Worm (Caenorhabditis elegans) whole organism, L4/young adult: ENCODE results near the gene srj-40.

ENCODE experiments used
- W03F9.2 ChIP-seq: fragments of 150-350 bp; optimal IDR thresholded peaks from 2 replicates; lab custom pipeline; 2014; ENCODE audit warnings: missing biosample characterization, missing genetic modification characterization
- dao-5 ChIP-seq: sonication (generic microtip); optimal IDR thresholded peaks from 2 replicates; lab custom pipeline; 2016; ENCODE audit warnings: missing genotype, missing genetic modification characterization, moderate library complexity, missing compliant biosample characterization
- him-1 ChIP-seq: sonication (generic microtip); optimal IDR thresholded peaks from 2 replicates; lab custom pipeline; 2016; ENCODE audit warnings: missing genotype, missing genetic modification reagents, missing genetic modification characterization, missing compliant biosample characterization

Gene srj-40

DNA sequence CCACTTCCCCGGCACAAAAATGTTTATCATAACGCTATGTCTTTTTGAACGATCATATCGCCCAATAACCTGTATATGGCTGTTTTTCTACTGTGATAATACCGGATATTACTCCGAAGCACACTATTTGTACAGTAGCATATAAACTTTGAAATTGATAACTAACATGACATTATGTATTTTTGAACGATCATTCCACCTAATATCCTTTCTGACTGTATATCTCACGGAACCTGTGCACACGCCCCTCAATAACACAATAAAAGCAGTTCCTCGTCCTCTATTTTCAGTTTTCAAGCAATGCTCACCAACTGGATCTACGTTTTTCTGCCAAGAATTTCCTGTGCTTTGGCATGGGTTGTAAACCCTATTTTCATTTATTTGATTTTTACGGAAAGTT, at the start of gene srj-40:
TSS of gene srj-40 (plus strand) at position 301 of the 400 bp plus-strand sequence.
- TF ChIP-seq him-1 (no peak), W03F9.2 (no peak), dao-5 (tag; lab: Kevin White, UChicago) (no peak)

DNA sequence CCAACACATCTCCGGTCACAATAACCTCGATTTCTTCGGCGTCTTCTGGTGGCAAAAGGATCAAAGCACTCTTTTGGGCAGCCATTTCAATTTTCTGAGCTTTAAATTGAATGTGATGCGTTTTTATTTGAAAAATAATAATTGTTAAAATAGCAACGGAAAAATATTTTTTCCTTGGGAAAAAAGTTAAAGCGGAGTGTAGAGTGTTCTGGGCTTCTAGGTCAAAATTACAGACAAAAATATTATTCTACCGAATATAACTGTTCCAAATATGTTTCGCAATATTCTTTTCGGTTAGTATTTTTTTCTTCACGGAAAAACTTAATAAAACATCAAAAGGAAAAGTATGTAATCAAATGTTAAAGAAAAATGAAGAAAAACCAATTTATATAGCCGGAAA, 46.6 kb upstream of the srj-40 start, which contains the start of gene djr-1.2:
TSS of gene djr-1.2 (minus strand) at position 101 of the 400 bp plus-strand sequence.
- no peak for TF ChIP-seq dao-5 (tag; lab: Kevin White, UChicago)

DNA sequence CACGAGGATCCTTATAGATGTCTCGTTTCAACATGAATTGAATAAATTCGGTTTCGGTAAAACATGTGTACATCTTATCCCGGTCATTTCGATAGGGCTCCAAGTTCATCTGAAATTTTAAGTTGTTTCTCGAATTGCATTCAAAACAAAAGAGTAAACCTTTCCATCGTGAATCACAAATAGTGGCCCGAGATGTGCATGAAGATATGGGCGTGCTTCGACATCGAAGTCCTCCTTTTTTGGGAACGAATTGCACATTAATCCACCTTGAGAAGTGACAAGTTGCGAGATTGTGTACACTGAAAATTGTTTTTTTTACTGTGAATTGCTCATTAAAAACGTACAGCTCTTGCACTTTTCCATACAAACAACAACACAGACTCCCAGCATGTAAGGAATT, 45.5 kb upstream of the srj-40 start:
- TF ChIP-seq dao-5 (tag; lab: Kevin White, UChicago) (no peak), W03F9.2 (no peak), him-1 (no peak)

DNA sequence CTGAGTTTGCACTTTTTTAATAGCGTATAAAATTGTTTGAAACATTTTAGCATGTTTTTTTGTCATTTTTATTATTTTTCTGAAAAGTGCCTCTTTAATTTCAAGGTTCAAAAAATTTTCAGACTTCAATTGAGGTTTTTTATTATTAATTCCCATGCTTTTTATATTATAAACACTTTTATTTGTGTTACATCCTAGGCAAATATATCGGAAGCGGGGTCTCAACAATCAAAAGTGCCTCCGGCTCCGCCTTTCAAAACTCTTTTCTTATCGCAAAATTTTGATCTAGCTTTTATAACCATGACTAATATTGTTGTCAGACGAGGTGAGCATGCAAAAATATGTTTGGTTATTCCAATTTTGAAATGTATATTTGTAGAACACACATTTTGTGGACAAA, 28.2 kb upstream of the srj-40 start, which contains the start of gene otpl-2:
TSS of gene otpl-2 (plus strand) at position 301 of the 400 bp plus-strand sequence.
- TF ChIP-seq dao-5 (tag; lab: Kevin White, UChicago): no peak
- TF ChIP-seq him-1: no peak
- TF ChIP-seq W03F9.2: no peak

DNA sequence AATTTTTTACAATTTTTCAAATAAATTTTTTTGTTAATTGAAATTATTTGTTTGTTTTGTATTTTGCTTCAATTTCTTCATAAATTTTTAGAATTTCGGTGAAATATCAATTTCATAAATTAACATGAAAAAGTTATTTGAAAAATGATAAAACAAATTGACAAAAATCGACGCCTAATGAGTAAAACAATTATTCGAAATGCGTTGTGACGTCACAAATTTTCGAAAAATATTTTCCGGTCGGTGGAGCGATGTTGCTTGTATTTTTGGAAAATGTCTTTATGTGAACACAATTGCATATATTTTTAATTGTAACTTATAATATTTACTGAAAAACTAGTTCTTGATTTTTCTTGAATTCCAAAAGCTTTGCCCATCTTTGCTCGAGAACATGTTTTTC, 21.1 kb upstream of the srj-40 start:
- TF ChIP-seq him-1 (no peak), W03F9.2 (no peak)

DNA sequence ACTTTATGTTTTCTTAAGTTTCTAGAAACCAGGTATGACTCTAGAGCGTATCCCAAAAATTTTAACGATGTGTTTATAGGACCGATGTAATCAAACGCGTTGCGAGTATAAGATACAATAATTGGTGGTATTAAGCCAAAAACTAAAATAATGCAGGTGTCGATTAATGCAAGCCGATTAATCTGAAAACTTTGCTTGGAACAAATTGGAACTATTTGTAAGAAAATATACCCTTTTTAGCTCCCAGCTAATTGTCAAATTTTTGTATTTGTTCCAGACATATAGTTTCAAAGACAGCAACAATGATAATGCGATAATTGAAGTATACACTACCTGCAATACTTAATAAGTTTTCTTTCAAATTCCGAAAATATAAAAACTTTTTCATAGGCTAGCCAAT, 20.4 kb upstream of the srj-40 start, which contains the start of gene srh-211:
TSS of gene srh-211 (minus strand) at position 101 of the 400 bp plus-strand sequence.
- TF ChIP-seq him-1 (no peak), W03F9.2 (no peak)

DNA sequence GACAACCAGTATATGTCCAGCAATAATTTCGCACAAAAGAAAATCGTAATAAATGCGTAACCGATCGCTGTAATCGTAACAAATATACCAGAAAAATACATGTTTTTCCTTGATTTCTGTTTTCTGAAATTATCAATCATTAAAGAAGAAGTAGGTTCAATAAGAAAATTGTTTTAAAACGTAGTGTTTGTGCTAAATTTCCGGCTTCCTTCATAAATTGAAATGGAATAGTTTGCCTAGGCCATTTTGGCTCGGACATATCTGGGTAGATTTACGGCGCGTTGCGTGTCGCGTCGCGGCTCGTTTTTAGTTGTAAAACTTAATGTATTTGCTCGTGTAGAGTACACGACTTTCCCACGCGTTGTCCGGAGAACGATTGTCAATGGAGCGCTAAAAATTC, 18.7 kb upstream of the srj-40 start, which contains the start of gene F38H12.5:
TSS of gene F38H12.5 (minus strand) at position 101 of the 400 bp plus-strand sequence.
- no peak for TF ChIP-seq W03F9.2
- TF ChIP-seq dao-5 (tag; lab: Kevin White, UChicago): no peak
- TF ChIP-seq him-1: no peak

DNA sequence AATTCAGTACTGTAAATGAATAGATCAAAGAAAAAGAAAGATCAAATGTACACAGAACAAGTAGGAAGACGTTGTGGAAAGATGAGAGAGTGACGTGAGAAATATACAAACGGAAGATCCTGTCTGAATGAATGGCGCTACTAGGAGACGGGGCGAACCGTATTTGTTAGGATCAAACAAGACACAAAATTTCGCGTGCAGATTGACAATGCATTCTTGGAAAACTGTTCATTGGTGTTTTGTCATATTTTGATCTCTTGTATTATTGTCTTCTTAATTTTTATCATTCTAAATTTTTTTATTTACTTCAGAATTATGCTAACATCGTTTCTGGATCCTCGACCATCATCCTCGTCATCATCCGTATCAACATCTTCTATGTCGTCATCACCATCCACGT, 6.9 kb upstream of the srj-40 start, which contains the start of gene nhr-181:
TSS of gene nhr-181 (plus strand) at position 301 of the 400 bp plus-strand sequence.
- TF ChIP-seq dao-5 (tag; lab: Kevin White, UChicago): no peak
- TF ChIP-seq him-1: no peak
- no peak for TF ChIP-seq W03F9.2

DNA sequence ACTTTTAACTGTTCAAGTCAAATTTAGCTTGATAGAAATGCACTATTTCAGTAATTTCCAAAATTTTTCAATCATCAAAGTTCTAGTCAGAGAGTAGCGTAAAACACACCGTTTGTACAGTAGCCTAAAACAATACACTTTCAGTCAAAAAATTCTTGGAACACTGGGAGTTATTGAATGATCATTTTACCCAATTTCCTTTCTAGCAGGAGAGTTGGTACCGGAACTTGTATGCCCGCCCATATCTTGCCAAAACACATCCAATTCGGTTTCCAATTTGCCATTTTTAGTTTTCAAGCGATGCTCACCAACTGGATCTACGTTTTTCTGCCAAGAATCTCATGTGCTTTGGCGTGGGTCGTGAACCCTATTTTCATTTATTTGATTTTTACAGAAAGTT, 2.6 kb downstream of the srj-40 start, which contains the start of gene srj-39:
TSS of gene srj-39 (plus strand) at position 301 of the 400 bp plus-strand sequence.
- TF ChIP-seq dao-5 (tag; lab: Kevin White, UChicago) (no peak), him-1 (no peak), W03F9.2 (no peak)

DNA sequence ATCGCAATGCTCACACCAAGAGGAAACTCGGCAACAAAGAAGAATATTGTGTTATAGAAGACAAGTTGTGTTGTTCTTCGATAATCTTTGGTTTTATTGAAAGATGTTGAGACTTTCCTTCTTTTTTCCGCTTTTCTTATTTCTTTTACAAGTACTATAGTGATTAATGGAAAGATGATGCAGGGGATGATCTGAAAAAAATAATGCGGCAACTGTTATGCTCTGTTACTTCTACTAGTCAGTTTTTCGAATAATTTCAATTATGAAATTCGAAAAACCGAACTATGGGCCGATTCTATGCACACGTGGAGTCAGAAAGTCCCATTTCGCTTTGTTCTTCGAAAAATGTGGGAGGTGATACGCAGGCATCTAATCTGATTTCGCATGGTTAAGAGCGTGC, 5.0 kb downstream of the srj-40 start:
- no peak for TF ChIP-seq him-1
- TF ChIP-seq dao-5 (tag; lab: Kevin White, UChicago): no peak
- no peak for TF ChIP-seq W03F9.2

DNA sequence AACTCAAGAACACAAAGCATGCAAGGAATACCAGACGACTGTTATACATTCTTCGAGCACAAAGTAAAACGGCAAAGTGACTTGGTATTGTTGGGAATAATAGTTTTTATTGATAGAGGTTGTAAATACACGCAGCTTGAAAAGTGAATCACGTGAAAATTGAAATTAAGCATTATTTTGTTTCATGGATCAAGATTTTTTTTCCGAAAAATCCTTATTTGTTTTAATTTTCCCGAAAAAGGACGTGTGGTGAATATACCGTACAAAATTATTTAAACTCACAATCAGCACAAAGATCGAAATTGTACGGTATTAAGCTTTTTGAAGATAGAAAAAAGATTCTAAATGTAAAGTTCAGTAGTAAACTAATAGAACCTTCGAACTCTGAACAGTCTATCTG, 8.2 kb downstream of the srj-40 start, which contains the start of gene clc-18:
TSS of gene clc-18 (minus strand) at position 101 of the 400 bp plus-strand sequence.
- no peak for TF ChIP-seq dao-5 (tag; lab: Kevin White, UChicago)

DNA sequence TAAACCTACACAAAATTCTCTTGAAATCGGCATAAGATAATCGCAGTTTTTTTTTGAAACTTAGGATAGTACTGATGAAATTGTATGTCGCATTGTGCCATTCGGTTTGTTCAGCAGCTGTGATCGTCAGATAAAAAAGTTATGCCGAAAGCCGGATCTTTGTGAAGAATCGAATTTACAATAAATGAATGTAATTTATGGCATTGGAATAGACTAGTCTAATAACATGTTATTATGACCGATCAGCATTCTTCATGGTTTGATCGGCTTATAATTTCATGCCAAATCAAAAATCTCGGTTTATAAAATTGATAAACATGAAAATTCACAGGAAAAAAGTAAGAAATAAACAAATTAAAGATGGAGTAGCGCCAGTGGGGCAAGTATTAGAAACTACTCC, 10.8 kb downstream of the srj-40 start, which contains the start of gene srw-134:
TSS of gene srw-134 (minus strand) at position 101 of the 400 bp plus-strand sequence.
- no peak for TF ChIP-seq dao-5 (tag; lab: Kevin White, UChicago)
- TF ChIP-seq W03F9.2: no peak
- no peak for TF ChIP-seq him-1

DNA sequence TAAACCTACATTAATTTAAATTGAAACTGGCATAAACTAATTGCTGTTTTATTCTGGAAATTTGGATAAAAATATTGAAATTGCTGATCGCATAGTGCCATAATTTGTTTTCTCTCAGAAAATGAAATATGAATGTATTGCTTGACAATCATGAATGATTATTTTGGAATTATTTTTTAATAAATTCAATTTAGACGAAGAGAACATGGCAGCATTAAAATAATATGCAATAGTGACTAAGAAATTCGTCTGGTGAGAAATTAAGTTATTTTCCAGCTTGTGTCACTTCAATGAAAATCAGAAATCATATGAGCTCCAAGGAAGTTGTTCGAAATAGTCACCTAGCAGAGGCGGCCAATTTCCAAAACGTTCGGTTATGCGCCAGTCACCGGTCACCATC, 13.0 kb downstream of the srj-40 start, which contains the start of gene srw-133:
TSS of gene srw-133 (minus strand) at position 101 of the 400 bp plus-strand sequence.
- no peak for TF ChIP-seq him-1
- TF ChIP-seq dao-5 (tag; lab: Kevin White, UChicago): no peak
- no peak for TF ChIP-seq W03F9.2

DNA sequence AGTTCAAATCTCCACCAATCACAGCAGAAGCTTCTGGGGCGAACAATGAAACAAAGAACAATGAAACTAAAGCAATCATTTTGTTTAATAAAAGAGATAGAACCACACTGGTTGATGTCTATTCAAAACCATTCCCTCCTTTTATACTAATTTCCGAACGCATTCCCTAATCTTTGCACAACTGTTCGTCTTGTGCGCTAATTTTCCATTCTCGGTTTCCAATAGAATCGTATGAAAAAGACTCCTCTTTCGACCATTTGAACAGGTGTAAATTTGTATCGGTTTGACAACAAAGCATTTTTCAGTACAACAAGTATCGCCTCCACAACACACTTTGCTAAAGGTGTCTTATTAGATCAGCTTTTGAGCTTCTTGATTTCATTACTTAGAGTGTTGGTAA, 14.4 kb downstream of the srj-40 start, which contains the start of gene T05B4.8:
TSS of gene T05B4.8 (minus strand) at position 101 of the 400 bp plus-strand sequence.
- TF ChIP-seq W03F9.2 (no peak), him-1 (no peak), dao-5 (tag; lab: Kevin White, UChicago) (no peak)

DNA sequence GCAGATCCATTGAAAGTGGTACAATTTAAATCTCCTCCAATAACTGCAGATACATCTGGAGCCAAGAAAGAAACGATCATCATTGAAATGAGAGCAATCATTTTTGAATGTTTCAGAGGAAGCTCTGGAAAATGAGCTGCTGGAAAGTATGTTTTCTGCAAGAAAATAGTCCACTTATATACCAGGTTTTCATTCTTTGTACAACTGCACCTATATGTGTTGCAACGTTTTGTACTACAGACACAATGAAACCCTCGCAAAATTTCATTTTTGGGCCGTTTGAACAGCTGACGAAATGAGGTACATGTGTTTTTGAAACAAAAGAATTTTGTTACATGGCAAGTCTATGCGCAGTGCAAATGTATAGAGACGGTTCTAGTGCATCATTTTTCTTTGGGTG, 16.7 kb downstream of the srj-40 start, which contains the start of gene T05B4.9:
TSS of gene T05B4.9 (minus strand) at position 101 of the 400 bp plus-strand sequence.
- TF ChIP-seq W03F9.2 (no peak), him-1 (no peak), dao-5 (tag; lab: Kevin White, UChicago) (no peak)

DNA sequence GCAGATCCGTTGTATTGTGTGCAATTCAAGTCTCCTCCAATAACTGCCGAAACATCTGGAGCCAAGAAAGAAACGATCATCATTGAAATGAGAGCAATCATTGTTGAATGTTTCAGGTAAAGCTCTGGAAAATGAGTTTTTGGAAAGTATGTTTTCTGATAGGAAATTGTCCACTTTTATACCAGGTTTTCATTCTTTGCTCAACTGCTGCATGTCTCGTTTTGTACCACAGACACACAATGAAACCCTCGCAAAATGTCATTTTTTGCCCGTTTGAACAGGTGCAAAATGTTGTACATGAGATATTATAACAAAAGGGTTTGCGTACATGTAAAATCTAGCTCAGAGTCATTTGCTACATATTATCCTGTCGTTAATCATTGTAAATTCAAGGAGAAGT, 19.0 kb downstream of the srj-40 start, which contains the start of gene T05B4.10:
TSS of gene T05B4.10 (minus strand) at position 101 of the 400 bp plus-strand sequence.
- TF ChIP-seq W03F9.2 (no peak), dao-5 (tag; lab: Kevin White, UChicago) (no peak), him-1 (no peak)
